Worm (Caenorhabditis elegans) whole organism, young adult: ENCODE measurements around the gene egl-20.

Experiments
- C06A6.2 ChIP-seq: fragments of 200-800 bp; sonication (Bioruptor generic); conservative IDR thresholded peaks from 2 replicates; pipeline ENCODE4 v1.3.6; 2022; ENCODE audit warnings: missing genetic modification characterization, missing compliant biosample characterization
- D2030.7 ChIP-seq: fragments of 200-800 bp; sonication (Bioruptor generic); IDR thresholded peaks from 2 replicates; pipeline ENCODE4 v1.3.6; 2022; ENCODE audit warnings: missing genetic modification reagents, missing genetic modification characterization, missing compliant biosample characterization
- F23B12.7 ChIP-seq: sonication (generic microtip); optimal IDR thresholded peaks from 2 replicates; lab custom pipeline; 2017; ENCODE audit warnings: missing genetic modification characterization, mild to moderate bottlenecking, missing compliant biosample characterization, antibody characterized with exemption, moderate library complexity; ENCODE audit not compliant: insufficient read depth
- F39B2.1 ChIP-seq: fragments of 200-800 bp; sonication (Bioruptor generic); IDR thresholded peaks from 2 replicates; pipeline ENCODE4 v1.3.6; 2022; ENCODE audit warnings: missing genetic modification reagents, missing genetic modification characterization, missing compliant biosample characterization
- F57A8.1 ChIP-seq: fragments of 200-800 bp; sonication (Bioruptor generic); optimal IDR thresholded peaks from 2 replicates; lab custom pipeline; 2018; ENCODE audit warnings: mild to moderate bottlenecking, missing genetic modification characterization, moderate library complexity, missing compliant biosample characterization
- K11D2.4 ChIP-seq: fragments of 200-800 bp; sonication (Bioruptor generic); IDR thresholded peaks from 2 replicates; pipeline ENCODE4 v1.3.6; 2022; ENCODE audit warnings: missing genetic modification reagents, missing genetic modification characterization, missing compliant biosample characterization
- K12H6.12 ChIP-seq: fragments of 200-800 bp; sonication (Bioruptor generic); optimal IDR thresholded peaks from 2 replicates; lab custom pipeline; 2018; ENCODE audit warnings: mild to moderate bottlenecking, missing genetic modification characterization, missing compliant biosample characterization
- Y56A3A.18 ChIP-seq: fragments of 200-800 bp; sonication (Bioruptor generic); IDR thresholded peaks from 2 replicates; pipeline ENCODE4 v1.3.6; 2022; ENCODE audit warnings: missing genetic modification reagents, missing genetic modification characterization, missing compliant biosample characterization
- Y67H2A.10 ChIP-seq: fragments of 200-800 bp; sonication (Bioruptor generic); conservative IDR thresholded peaks from 2 replicates; pipeline ENCODE4 v1.3.6; 2022; ENCODE audit warnings: missing genetic modification reagents, missing genetic modification characterization, missing compliant biosample characterization
- Y79H2A.3 ChIP-seq: fragments of 200-800 bp; sonication (Bioruptor generic); conservative IDR thresholded peaks from 2 replicates; pipeline ENCODE4 v1.3.6; 2022; ENCODE audit warnings: missing genetic modification reagents, missing genetic modification characterization, missing compliant biosample characterization
- ZK185.1 ChIP-seq: sonication (generic microtip); optimal IDR thresholded peaks from 2 replicates; lab custom pipeline; 2016; ENCODE audit warnings: mild to moderate bottlenecking, missing genetic modification characterization, missing compliant biosample characterization; ENCODE audit not compliant: poor library complexity, severe bottlenecking
- attf-3 ChIP-seq: fragments of 200-800 bp; sonication (Bioruptor generic); conservative IDR thresholded peaks from 2 replicates; pipeline ENCODE4 v1.3.6; 2022; ENCODE audit warnings: missing genetic modification reagents, missing genetic modification characterization, missing compliant biosample characterization
- bed-1 ChIP-seq: fragments of 200-800 bp; sonication (Bioruptor generic); IDR thresholded peaks from 2 replicates; pipeline ENCODE4 v1.3.6; 2022; ENCODE audit warnings: missing genetic modification reagents, missing genetic modification characterization, missing compliant biosample characterization
- bed-2 ChIP-seq: fragments of 200-800 bp; sonication (Bioruptor generic); IDR thresholded peaks from 2 replicates; pipeline ENCODE4 v1.3.6; 2022; ENCODE audit warnings: missing genetic modification reagents, missing genetic modification characterization, missing compliant biosample characterization
- cebp-1 ChIP-seq, 2 experiments: fragments of 200-800 bp in 1 of 2; sonication (Bioruptor generic) in 1 of 2; sonication (generic microtip) in 1 of 2; IDR thresholded peaks in 1 of 2; optimal IDR thresholded peaks in 1 of 2; 2 replicates each; pipeline versions ENCODE4 v1.3.6 to Lab custom; 2017 to 2022; ENCODE audit warnings: missing compliant biosample characterization in 2 of 2, missing genetic modification characterization in 2 of 2, mild to moderate bottlenecking in 1 of 2, missing genetic modification reagents in 1 of 2, moderate library complexity in 1 of 2
- cebp-2 ChIP-seq: fragments of 200-800 bp; sonication (Bioruptor generic); IDR thresholded peaks from 2 replicates; pipeline ENCODE4 v1.3.6; 2022; ENCODE audit warnings: missing genetic modification characterization, missing compliant biosample characterization
- ceh-58 ChIP-seq: fragments of 200-800 bp; sonication (Bioruptor generic); IDR thresholded peaks from 2 replicates; pipeline ENCODE4 v1.3.6; 2022; ENCODE audit warnings: missing genetic modification characterization, missing compliant biosample characterization
- ceh-91 ChIP-seq: fragments of 200-800 bp; sonication (Bioruptor generic); IDR thresholded peaks from 2 replicates; pipeline ENCODE4 v1.3.6; 2022; ENCODE audit warnings: missing genetic modification reagents, missing genetic modification characterization, missing compliant biosample characterization
- chd-7 ChIP-seq: sonication (generic microtip); optimal IDR thresholded peaks from 2 replicates; lab custom pipeline; 2016; ENCODE audit warnings: mild to moderate bottlenecking, missing genetic modification characterization, moderate library complexity, missing compliant biosample characterization
- dox-1 ChIP-seq: fragments of 200-800 bp; sonication (Bioruptor generic); IDR thresholded peaks from 2 replicates; pipeline ENCODE4 v1.3.6; 2022; ENCODE audit warnings: missing genetic modification reagents, missing genetic modification characterization, missing compliant biosample characterization
- efl-1 ChIP-seq: fragments of 150-350 bp; optimal IDR thresholded peaks from 2 replicates; lab custom pipeline; 2014; ENCODE audit warnings: missing biosample characterization, missing genetic modification reagents, missing genetic modification characterization
- egl-18 ChIP-seq: fragments of 200-800 bp; sonication (Bioruptor generic); IDR thresholded peaks from 2 replicates; pipeline ENCODE4 v1.3.6; 2022; ENCODE audit warnings: missing genetic modification reagents, missing genetic modification characterization, missing compliant biosample characterization
- egrh-3 ChIP-seq: fragments of 200-800 bp; sonication (Bioruptor generic); IDR thresholded peaks from 2 replicates; pipeline ENCODE4 v1.3.6; 2022; ENCODE audit warnings: missing genetic modification reagents, missing genetic modification characterization, missing compliant biosample characterization
- ekl-4 ChIP-seq: fragments of 200-800 bp; sonication (Bioruptor generic); IDR thresholded peaks from 2 replicates; pipeline ENCODE4 v1.3.6; 2022; ENCODE audit warnings: missing genetic modification reagents, missing genetic modification characterization, missing compliant biosample characterization
- fkh-3 ChIP-seq: sonication (generic microtip); optimal IDR thresholded peaks from 2 replicates; lab custom pipeline; 2016; ENCODE audit warnings: mild to moderate bottlenecking, missing genetic modification characterization, missing compliant biosample characterization
- gei-17 ChIP-seq: fragments of 200-800 bp; sonication (Bioruptor generic); optimal IDR thresholded peaks from 2 replicates; lab custom pipeline; 2018; ENCODE audit warnings: mild to moderate bottlenecking, missing genetic modification characterization, missing compliant biosample characterization
- him-1 ChIP-seq: sonication (generic microtip); optimal IDR thresholded peaks from 2 replicates; lab custom pipeline; 2016; ENCODE audit warnings: missing genotype, missing genetic modification reagents, missing genetic modification characterization, missing compliant biosample characterization
- hlh-12 ChIP-seq: sonication (generic microtip); optimal IDR thresholded peaks from 2 replicates; lab custom pipeline; 2016; ENCODE audit warnings: missing genetic modification characterization, missing compliant biosample characterization
- hmg-20 ChIP-seq: fragments of 200-800 bp; sonication (Bioruptor generic); IDR thresholded peaks from 2 replicates; pipeline ENCODE4 v1.3.6; 2022; ENCODE audit warnings: missing genetic modification reagents, missing genetic modification characterization, missing compliant biosample characterization
- hsf-1 ChIP-seq: fragments of 200-800 bp; sonication (Bioruptor generic); IDR thresholded peaks from 2 replicates; pipeline ENCODE4 v1.3.6; 2022; ENCODE audit warnings: missing genetic modification reagents, missing genetic modification characterization, missing compliant biosample characterization
- lag-1 ChIP-seq: fragments of 200-800 bp; sonication (Bioruptor generic); IDR thresholded peaks from 2 replicates; pipeline ENCODE4 v1.3.6; 2022; ENCODE audit warnings: missing genetic modification reagents, missing genetic modification characterization, missing compliant biosample characterization
- let-607 ChIP-seq, 2 experiments: fragments of 200-800 bp in 1 of 2; sonication (Bioruptor generic) in 1 of 2; sonication (generic microtip) in 1 of 2; optimal IDR thresholded peaks; 2 replicates each; lab custom pipeline; 2016 to 2018; ENCODE audit warnings: mild to moderate bottlenecking in 2 of 2, missing compliant biosample characterization in 2 of 2, missing genetic modification characterization in 2 of 2, moderate library complexity in 2 of 2, missing genotype in 1 of 2
- lin-40 ChIP-seq: sonication (generic microtip); optimal IDR thresholded peaks from 2 replicates; lab custom pipeline; 2016; ENCODE audit warnings: missing genetic modification characterization, mild to moderate bottlenecking, missing compliant biosample characterization, missing genotype, missing genetic modification reagents
- lin-54 ChIP-seq: fragments of 200-800 bp; sonication (Bioruptor generic); optimal IDR thresholded peaks from 2 replicates; lab custom pipeline; 2018; ENCODE audit warnings: mild to moderate bottlenecking, missing genetic modification characterization, missing compliant biosample characterization
- madf-10 ChIP-seq: sonication (generic microtip); optimal IDR thresholded peaks from 2 replicates; lab custom pipeline; 2016; ENCODE audit warnings: mild to moderate bottlenecking, missing genetic modification characterization, missing compliant biosample characterization
- nfyb-1 ChIP-seq: fragments of 200-800 bp; sonication (Bioruptor generic); IDR thresholded peaks from 2 replicates; pipeline ENCODE4 v1.3.6; 2022; ENCODE audit warnings: missing genetic modification reagents, missing genetic modification characterization, missing compliant biosample characterization
- nhr-27 ChIP-seq: fragments of 200-800 bp; sonication (Bioruptor generic); optimal IDR thresholded peaks from 2 replicates; lab custom pipeline; 2018; ENCODE audit warnings: mild to moderate bottlenecking, missing genetic modification characterization, moderate library complexity, missing compliant biosample characterization
- nhr-90 ChIP-seq: sonication (generic microtip); optimal IDR thresholded peaks from 2 replicates; lab custom pipeline; 2016; ENCODE audit warnings: missing genotype, mild to moderate bottlenecking, missing genetic modification characterization, missing compliant biosample characterization
- rcor-1 ChIP-seq: fragments of 200-800 bp; sonication (Bioruptor generic); IDR thresholded peaks from 2 replicates; pipeline ENCODE4 v1.3.6; 2022; ENCODE audit warnings: missing genetic modification reagents, missing genetic modification characterization, missing compliant biosample characterization
- rec-8 ChIP-seq, 2 experiments: sonication (generic microtip); optimal IDR thresholded peaks; 2 replicates each; lab custom pipeline; 2016; ENCODE audit warnings: mild to moderate bottlenecking in 2 of 2, missing genetic modification characterization in 2 of 2, missing genetic modification reagents in 2 of 2, missing genotype in 2 of 2, missing biosample characterization in 1 of 2, missing compliant biosample characterization in 1 of 2, moderate library complexity in 1 of 2
- rpc-1 ChIP-seq, 2 experiments: fragments of 150-350 bp in 1 of 2; sonication (generic microtip) in 1 of 2; optimal IDR thresholded peaks; 2 replicates each; lab custom pipeline; 2014 to 2018; ENCODE audit warnings: missing biosample characterization in 1 of 2, missing genetic modification characterization in 1 of 2, missing genetic modification reagents in 1 of 2, missing genotype in 1 of 2
- sea-2 ChIP-seq: fragments of 200-800 bp; sonication (Bioruptor generic); IDR thresholded peaks from 2 replicates; pipeline ENCODE4 v1.3.6; 2022; ENCODE audit warnings: missing genetic modification characterization, missing compliant biosample characterization
- tbx-9 ChIP-seq: sonication (generic microtip); optimal IDR thresholded peaks from 2 replicates; lab custom pipeline; 2016; ENCODE audit warnings: borderline replicate concordance, missing genetic modification characterization, inconsistent platforms, missing compliant biosample characterization
- zfh-2 ChIP-seq: fragments of 200-800 bp; sonication (Bioruptor generic); conservative IDR thresholded peaks from 2 replicates; pipeline ENCODE4 v1.3.6; 2022; ENCODE audit warnings: missing genetic modification reagents, missing genetic modification characterization, missing compliant biosample characterization
- ztf-3 ChIP-seq: fragments of 200-800 bp; sonication (Bioruptor generic); optimal IDR thresholded peaks from 2 replicates; lab custom pipeline; 2018; ENCODE audit warnings: mild to moderate bottlenecking, missing genetic modification characterization, missing compliant biosample characterization

egl-20 gene

ce11 chrIV:9789496-9789895 is 25.8 kb downstream of the egl-20 start, which contains the start of gene T13F2.4:
Gene T13F2.4, plus strand, starts transcription at chrIV:9789796.
- TF ChIP-seq let-607 (tag; optimal IDR thresholded peaks at IDR 0.05; lab: Kevin White, UChicago) (no peak), ZK185.1 (tag; lab: Kevin White, UChicago) (no peak), lag-1 (GFP tag; lab: Robert Waterston, UW) (no peak), nfyb-1 (GFP tag; lab: Robert Waterston, UW) (no peak), hsf-1 (no peak), cebp-1 (GFP tag; IDR thresholded peaks at IDR 0.05; lab: Robert Waterston, UW) (no peak), cebp-1 (tag; optimal IDR thresholded peaks at IDR 0.05; lab: Kevin White, UChicago) (no peak), ztf-3 (GFP tag; lab: Kevin White, UChicago) (no peak), gei-17 (GFP tag; lab: Kevin White, UChicago) (no peak), F57A8.1 (no peak), him-1 (tag; lab: Kevin White, UChicago) (no peak), ceh-58 (GFP tag; lab: Robert Waterston, UW) (no peak), attf-3 (GFP tag; lab: Robert Waterston, UW) (no peak)

DNA sequence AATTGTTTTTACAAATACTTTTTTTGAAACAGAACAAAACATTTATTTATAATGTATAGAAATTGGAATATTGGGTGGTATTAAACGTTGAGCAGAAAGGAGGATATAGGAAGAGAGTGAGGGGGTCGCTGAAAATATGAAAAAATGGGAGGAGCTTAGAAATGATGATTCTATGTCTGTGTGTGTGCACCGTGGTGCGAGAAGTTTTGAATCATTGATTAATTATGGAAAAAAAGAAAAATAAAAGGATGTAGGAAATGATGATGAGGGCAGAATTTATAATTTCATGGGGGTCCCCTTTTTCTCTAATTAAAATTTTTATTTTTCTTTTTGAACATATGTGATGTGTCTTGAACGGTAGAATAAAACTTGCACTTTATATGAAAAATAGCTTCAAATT is 30.6 kb downstream of the egl-20 start, which contains the start of gene sre-4:
Gene sre-4 (minus strand): TSS at position 101 of the 400 bp plus-strand sequence.
- TF ChIP-seq madf-10 (tag; lab: Kevin White, UChicago) = no peak
- no peak for TF ChIP-seq bed-1
- TF ChIP-seq F23B12.7 = no peak
- TF ChIP-seq egrh-3 (GFP tag; lab: Robert Waterston, UW) = no peak
- TF ChIP-seq Y56A3A.18 (GFP tag; lab: Robert Waterston, UW) = no peak
- TF ChIP-seq C06A6.2 (GFP tag; lab: Robert Waterston, UW) = no peak
- TF ChIP-seq efl-1 (GFP tag; lab: Kevin White, UChicago) = no peak
- no peak for TF ChIP-seq ceh-91
- no peak for TF ChIP-seq dox-1 (GFP tag; lab: Robert Waterston, UW)
- TF ChIP-seq lin-54 (GFP tag; lab: Kevin White, UChicago) = no peak
- TF ChIP-seq chd-7 = no peak
- no peak for TF ChIP-seq cebp-2
- no peak for TF ChIP-seq zfh-2
- TF ChIP-seq ekl-4 (GFP tag; lab: Robert Waterston, UW) = no peak
- TF ChIP-seq lin-40 = no peak
- TF ChIP-seq Y67H2A.10 (GFP tag; lab: Robert Waterston, UW) = no peak
- TF ChIP-seq let-607 (tag; optimal IDR thresholded peaks at IDR 0.05; lab: Kevin White, UChicago) = no peak

ce11 chrIV:9778016-9778415 is 37.3 kb downstream of the egl-20 start, which contains the start of gene T13F2.6:
Gene T13F2.6, plus strand, starts transcription at chrIV:9778321.
- TF ChIP-seq D2030.7 (GFP tag; lab: Robert Waterston, UW) = peak; percentile 94
- TF ChIP-seq bed-1 = no peak
- TF ChIP-seq rec-8 (tag; optimal IDR thresholded peaks at IDR 0.05; lab: Kevin White, UChicago) = no peak
- TF ChIP-seq F39B2.1 (GFP tag; lab: Robert Waterston, UW) = no peak
- TF ChIP-seq nhr-27 (tag; lab: Kevin White, UChicago) = no peak
- TF ChIP-seq let-607 (tag; optimal IDR thresholded peaks at IDR 0.05; lab: Kevin White, UChicago) = no peak
- TF ChIP-seq F23B12.7 = peak; percentile 51
- TF ChIP-seq tbx-9 = no peak
- TF ChIP-seq dox-1 (GFP tag; lab: Robert Waterston, UW) = no peak; the same call in 1 of the 2 replicates
- TF ChIP-seq Y79H2A.3 = 0 out of 2 replicates have a peak, but pooled peaks have one; percentile 73
- no peak for TF ChIP-seq egl-18 (GFP tag; lab: Robert Waterston, UW)
- TF ChIP-seq sea-2 (GFP tag; lab: Robert Waterston, UW) = no peak
- TF ChIP-seq fkh-3 = no peak
- TF ChIP-seq K12H6.12 = no peak
- TF ChIP-seq rcor-1 = peak; percentile 88
- TF ChIP-seq nhr-90 (tag; lab: Kevin White, UChicago) = no peak
- TF ChIP-seq hmg-20 (GFP tag; lab: Robert Waterston, UW) = no peak
- TF ChIP-seq bed-2 (GFP tag; lab: Robert Waterston, UW) = no peak
- no peak for TF ChIP-seq hlh-12 (tag; lab: Kevin White, UChicago)
- no peak for TF ChIP-seq K11D2.4 (GFP tag; lab: Robert Waterston, UW)
- no peak for TF ChIP-seq rpc-1 (optimal IDR thresholded peaks at IDR 0.05; lab: Kevin White, UChicago)
- no peak for TF ChIP-seq rpc-1 (tag; optimal IDR thresholded peaks at IDR 0.05; lab: Kevin White, UChicago)
